Fruit fly (Drosophila melanogaster): ENCODE measurements around the gene bwa.

DNA sequence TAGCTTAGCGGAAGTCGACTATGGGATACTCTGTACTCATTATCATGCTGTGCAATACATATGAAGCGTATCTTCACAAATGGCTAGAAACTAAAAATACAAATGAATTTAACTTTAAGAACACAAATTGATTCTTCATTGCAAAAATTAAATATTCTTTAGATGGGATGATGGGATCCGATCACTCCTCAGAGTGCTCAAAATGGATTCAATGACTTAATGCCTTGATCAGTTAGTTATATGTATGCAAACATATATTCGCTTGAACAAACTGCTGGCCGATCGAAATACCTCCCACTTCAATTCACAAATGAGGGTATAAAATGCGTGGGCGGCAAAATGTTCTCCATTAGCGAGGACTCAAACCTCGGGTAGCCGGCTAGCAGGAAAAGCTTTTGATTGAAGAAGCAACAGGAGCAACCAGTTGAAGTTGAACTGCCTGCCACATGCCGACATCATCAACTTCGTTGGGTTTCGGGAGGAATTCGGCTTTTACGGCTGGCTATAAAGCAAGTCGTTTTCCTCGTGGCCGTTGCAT lies 38.7 kb upstream of the bwa start, which contains the start of gene sNPF:
- TF ChIP-seq CG15710 (tag; optimal IDR thresholded peaks at IDR 0.05) (peak; percentile 83), CG4496 (GFP tag; IDR thresholded peaks at IDR 0.05) (no peak), CG17806 (tag; optimal IDR thresholded peaks at IDR 0.05) (no peak), Pif1B (GFP tag; optimal IDR thresholded peaks at IDR 0.05) (peak; percentile 69), Snoo (tag; optimal IDR thresholded peaks at IDR 0.05) (peak; percentile 36), CG10348 (GFP tag; IDR thresholded peaks at IDR 0.05) (no peak), Pif1A (GFP tag; optimal IDR thresholded peaks at IDR 0.05) (peak; percentile 57), EcR (GFP tag; optimal IDR thresholded peaks at IDR 0.05) (no peak), CG14655 (GFP tag; optimal IDR thresholded peaks at IDR 0.05) (peak; percentile 79), D1 (tag; optimal IDR thresholded peaks at IDR 0.05) (peak; percentile 32), CG32121 (GFP tag; IDR thresholded peaks at IDR 0.05) (no peak), fd96Ca (GFP tag; IDR thresholded peaks at IDR 0.05) (no peak), CG13204 (GFP tag; optimal IDR thresholded peaks at IDR 0.05) (no peak)

All from whole organism, pupa.